Worm (Caenorhabditis elegans): ENCODE data around the gene ttr-46.

DNA sequence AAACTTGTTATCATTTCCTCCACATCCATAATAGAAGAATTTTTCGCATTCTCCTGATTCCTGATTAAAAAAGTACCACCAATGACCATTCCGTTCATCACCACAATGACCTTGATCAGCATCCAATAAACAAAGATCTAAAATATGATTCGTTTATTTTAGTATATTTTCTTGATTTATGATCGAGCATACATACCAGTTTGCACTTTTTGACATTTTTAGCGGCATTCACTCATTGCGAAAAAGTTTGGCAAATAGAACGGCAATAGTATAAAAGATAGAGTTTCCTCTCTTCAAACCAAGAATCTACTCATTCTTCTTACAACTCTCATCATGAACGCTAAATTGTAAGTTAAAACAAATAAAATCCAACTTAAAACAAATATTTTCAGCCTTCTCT lies 37.2 kb upstream of the ttr-46 start, which contains the start of gene fipr-10:
- no peak for TF ChIP-seq npax-4 (tag; optimal IDR thresholded peaks at IDR 0.05)
- TF ChIP-seq K02D7.2 (tag; optimal IDR thresholded peaks at IDR 0.05) = no peak
- TF ChIP-seq nfya-1 (tag; optimal IDR thresholded peaks at IDR 0.05) = no peak
- no peak for TF ChIP-seq nhr-11 (tag; optimal IDR thresholded peaks at IDR 0.05)
- no peak for TF ChIP-seq pha-2 (tag; optimal IDR thresholded peaks at IDR 0.05)
- TF ChIP-seq lin-11 (tag; optimal IDR thresholded peaks at IDR 0.05) = no peak
- TF ChIP-seq fax-1 (tag; optimal IDR thresholded peaks at IDR 0.05) = no peak
- no peak for TF ChIP-seq pha-4 (tag; optimal IDR thresholded peaks at IDR 0.05)
- TF ChIP-seq sox-2 (GFP tag; IDR thresholded peaks at IDR 0.05) = no peak
